Worm (Caenorhabditis elegans) whole organism, midembryonic: Measurements from ENCODE around the gene unc-6.

ENCODE experiments used
- cog-1 ChIP-seq: sonication (generic microtip); optimal IDR thresholded peaks from 2 replicates; lab custom pipeline; 2016; ENCODE audit warnings: missing genetic modification characterization, missing compliant biosample characterization
- flt-1 ChIP-seq: fragments of 200-800 bp; sonication (Bioruptor generic); IDR thresholded peaks from 2 replicates; pipeline ENCODE4 v1.3.6; 2022; ENCODE audit warnings: missing genetic modification characterization, missing compliant biosample characterization
- med-1 ChIP-seq: sonication (generic microtip); optimal IDR thresholded peaks from 2 replicates; lab custom pipeline; 2017; ENCODE audit warnings: missing genetic modification characterization, mild to moderate bottlenecking, missing compliant biosample characterization, antibody characterized with exemption, missing genetic modification reagents; ENCODE audit not compliant: insufficient read depth
- tab-1 ChIP-seq: fragments of 200-800 bp; sonication (Bioruptor generic); IDR thresholded peaks from 2 replicates; pipeline ENCODE4 v1.3.6; 2022; ENCODE audit warnings: missing genetic modification characterization, missing compliant biosample characterization
- ztf-23 ChIP-seq: fragments of 200-800 bp; sonication (Bioruptor generic); IDR thresholded peaks from 2 replicates; pipeline ENCODE4 v1.3.6; 2022; ENCODE audit warnings: missing genetic modification reagents, missing genetic modification characterization, missing compliant biosample characterization
- ztf-29 ChIP-seq: fragments of 200-800 bp; sonication (Bioruptor generic); IDR thresholded peaks from 2 replicates; pipeline ENCODE4 v1.3.6; 2022; ENCODE audit warnings: missing genetic modification reagents, missing genetic modification characterization, missing compliant biosample characterization

DNA sequence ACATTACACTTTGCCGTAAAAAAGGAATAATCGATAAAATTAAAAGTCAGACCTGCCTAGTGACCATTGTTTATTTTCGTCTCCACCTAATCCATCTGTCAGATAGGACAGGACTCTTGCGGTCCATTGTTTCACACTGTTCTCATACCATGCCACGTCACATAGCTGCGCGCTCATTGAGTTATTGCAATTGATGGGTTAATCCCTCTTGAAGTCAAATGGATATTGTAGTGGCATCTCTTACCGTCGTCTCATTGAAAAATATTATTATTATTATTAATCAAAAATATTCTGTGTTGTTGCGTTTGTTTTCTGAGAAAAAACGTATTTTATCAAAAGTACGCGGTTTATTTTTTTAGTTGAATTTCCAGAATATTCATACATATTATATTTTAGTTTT is 1.3 kb upstream of the unc-6 start:
- TF ChIP-seq tab-1 (GFP tag; lab: Robert Waterston, UW) (no peak), ztf-23 (GFP tag; lab: Robert Waterston, UW) (no peak), ztf-29 (GFP tag; lab: Robert Waterston, UW) (no peak), cog-1 (tag; lab: Kevin White, UChicago) (no peak), flt-1 (GFP tag; lab: Robert Waterston, UW) (no peak), med-1 (no peak)
